Worm (Caenorhabditis elegans): ENCODE results near the gene nlp-63.

The nlp-63 gene

ce11 chrII:10189369-10189768 lies 34.2 kb downstream of the nlp-63 start, which contains the start of gene cdc-25.4:
Gene cdc-25.4 (minus strand): TSS chrII:10189469.
- TF ChIP-seq ztf-29 (GFP tag; IDR thresholded peaks at IDR 0.05) = no peak
- no peak for TF ChIP-seq klf-2 (GFP tag; conservative IDR thresholded peaks at IDR 0.05)
- no peak for TF ChIP-seq T22C8.4 (GFP tag; IDR thresholded peaks at IDR 0.05)
- TF ChIP-seq med-1 (GFP tag; optimal IDR thresholded peaks at IDR 0.05; ENCODE audit: insufficient read depth) = no peak

- TF ChIP-seq T22C8.4 (GFP tag; IDR thresholded peaks at IDR 0.05) (no peak), ztf-29 (GFP tag; IDR thresholded peaks at IDR 0.05) (no peak), tab-1 (GFP tag; IDR thresholded peaks at IDR 0.05) (no peak), med-1 (GFP tag; optimal IDR thresholded peaks at IDR 0.05; ENCODE audit: insufficient read depth) (no peak), ref-1 (GFP tag; conservative IDR thresholded peaks at IDR 0.05) (no peak), klf-2 (GFP tag; conservative IDR thresholded peaks at IDR 0.05) (no peak), cog-1 (tag; optimal IDR thresholded peaks at IDR 0.05) (no peak), ztf-23 (GFP tag; IDR thresholded peaks at IDR 0.05) (no peak), flt-1 (GFP tag; IDR thresholded peaks at IDR 0.05) (no peak)
Observed at ce11 chrII:10192207-10192606, 37.0 kb downstream of the nlp-63 start, which contains the start of gene R05H5.7. Gene R05H5.7 (plus strand): TSS chrII:10192507.

- TF ChIP-seq T22C8.4 (GFP tag; IDR thresholded peaks at IDR 0.05) = no peak
- TF ChIP-seq ref-1 (GFP tag; conservative IDR thresholded peaks at IDR 0.05) = no peak
- no peak for TF ChIP-seq cog-1 (tag; optimal IDR thresholded peaks at IDR 0.05)
- TF ChIP-seq ztf-29 (GFP tag; IDR thresholded peaks at IDR 0.05) = no peak
- no peak for TF ChIP-seq ztf-23 (GFP tag; IDR thresholded peaks at IDR 0.05)
- no peak for TF ChIP-seq med-1 (GFP tag; optimal IDR thresholded peaks at IDR 0.05; ENCODE audit: insufficient read depth)
- TF ChIP-seq klf-2 (GFP tag; conservative IDR thresholded peaks at IDR 0.05) = no peak
- TF ChIP-seq tab-1 (GFP tag; IDR thresholded peaks at IDR 0.05) = no peak
- TF ChIP-seq flt-1 (GFP tag; IDR thresholded peaks at IDR 0.05) = no peak
Observed at ce11 chrII:10194605-10195004, 39.4 kb downstream of the nlp-63 start, which contains the start of gene srb-6. Gene srb-6 (plus strand): TSS chrII:10194905.

- TF ChIP-seq ztf-23 (GFP tag; IDR thresholded peaks at IDR 0.05) (no peak), ref-1 (GFP tag; conservative IDR thresholded peaks at IDR 0.05) (no peak), tab-1 (GFP tag; IDR thresholded peaks at IDR 0.05) (no peak), flt-1 (GFP tag; IDR thresholded peaks at IDR 0.05) (no peak), cog-1 (tag; optimal IDR thresholded peaks at IDR 0.05) (no peak), klf-2 (GFP tag; conservative IDR thresholded peaks at IDR 0.05) (no peak), med-1 (GFP tag; optimal IDR thresholded peaks at IDR 0.05; ENCODE audit: insufficient read depth) (no peak), T22C8.4 (GFP tag; IDR thresholded peaks at IDR 0.05) (no peak), ztf-29 (GFP tag; IDR thresholded peaks at IDR 0.05) (no peak)
Observed at ce11 chrII:10197091-10197675, 42.0 kb downstream of the nlp-63 start, which contains the start of gene R05H5.3. Gene R05H5.3 (plus strand): TSS chrII:10197625.

- TF ChIP-seq tab-1 (GFP tag; IDR thresholded peaks at IDR 0.05) (no peak), ztf-23 (GFP tag; IDR thresholded peaks at IDR 0.05) (no peak), med-1 (GFP tag; optimal IDR thresholded peaks at IDR 0.05; ENCODE audit: insufficient read depth) (no peak), ref-1 (GFP tag; conservative IDR thresholded peaks at IDR 0.05) (no peak), ztf-29 (GFP tag; IDR thresholded peaks at IDR 0.05) (no peak), klf-2 (GFP tag; conservative IDR thresholded peaks at IDR 0.05) (no peak), T22C8.4 (GFP tag; IDR thresholded peaks at IDR 0.05) (no peak), flt-1 (GFP tag; IDR thresholded peaks at IDR 0.05) (no peak), cog-1 (tag; optimal IDR thresholded peaks at IDR 0.05) (no peak)
Observed at ce11 chrII:10198486-10198885, 43.3 kb downstream of the nlp-63 start.

ce11 chrII:10199906-10200305 lies 44.7 kb downstream of the nlp-63 start, which contains the start of gene R05H5.4:
Gene R05H5.4 (minus strand): TSS chrII:10200006.
- no peak for TF ChIP-seq T22C8.4 (GFP tag; IDR thresholded peaks at IDR 0.05)
- no peak for TF ChIP-seq flt-1 (GFP tag; IDR thresholded peaks at IDR 0.05)
- no peak for TF ChIP-seq ztf-29 (GFP tag; IDR thresholded peaks at IDR 0.05)
- TF ChIP-seq med-1 (GFP tag; optimal IDR thresholded peaks at IDR 0.05; ENCODE audit: insufficient read depth) = no peak
- TF ChIP-seq tab-1 (GFP tag; IDR thresholded peaks at IDR 0.05) = no peak
- no peak for TF ChIP-seq ztf-23 (GFP tag; IDR thresholded peaks at IDR 0.05)
- no peak for TF ChIP-seq ref-1 (GFP tag; conservative IDR thresholded peaks at IDR 0.05)
- TF ChIP-seq cog-1 (tag; optimal IDR thresholded peaks at IDR 0.05) = no peak
- TF ChIP-seq klf-2 (GFP tag; conservative IDR thresholded peaks at IDR 0.05) = no peak

ce11 chrII:10200759-10201158 lies 45.6 kb downstream of the nlp-63 start, which contains the start of gene arv-1:
Gene arv-1 (minus strand): TSS chrII:10200823.
- TF ChIP-seq cog-1 (tag; optimal IDR thresholded peaks at IDR 0.05) (peak; percentile 18), ztf-23 (GFP tag; IDR thresholded peaks at IDR 0.05) (0 out of 2 replicates have a peak, but pooled peaks have one; percentile 38), ref-1 (GFP tag; conservative IDR thresholded peaks at IDR 0.05) (no peak), tab-1 (GFP tag; IDR thresholded peaks at IDR 0.05) (no peak), klf-2 (GFP tag; conservative IDR thresholded peaks at IDR 0.05) (no peak), T22C8.4 (GFP tag; IDR thresholded peaks at IDR 0.05) (no peak), ztf-29 (GFP tag; IDR thresholded peaks at IDR 0.05) (no peak), med-1 (GFP tag; optimal IDR thresholded peaks at IDR 0.05; ENCODE audit: insufficient read depth) (no peak), flt-1 (GFP tag; IDR thresholded peaks at IDR 0.05) (peak; percentile 38; the same call in 1 of the 2 replicates)

- TF ChIP-seq klf-2 (GFP tag; conservative IDR thresholded peaks at IDR 0.05) (0 out of 2 replicates have a peak, but pooled peaks have one; percentile 26), cog-1 (tag; optimal IDR thresholded peaks at IDR 0.05) (peak; percentile 54), flt-1 (GFP tag; IDR thresholded peaks at IDR 0.05) (no peak)
Observed at ce11 chrII:10202275-10202674, 47.1 kb downstream of the nlp-63 start.

ce11 chrII:10203067-10203466 lies 47.9 kb downstream of the nlp-63 start:
- TF ChIP-seq ztf-29 (GFP tag; IDR thresholded peaks at IDR 0.05) = no peak
- TF ChIP-seq klf-2 (GFP tag; conservative IDR thresholded peaks at IDR 0.05) = no peak
- no peak for TF ChIP-seq flt-1 (GFP tag; IDR thresholded peaks at IDR 0.05)
- no peak for TF ChIP-seq med-1 (GFP tag; optimal IDR thresholded peaks at IDR 0.05; ENCODE audit: insufficient read depth)
- TF ChIP-seq ztf-23 (GFP tag; IDR thresholded peaks at IDR 0.05) = no peak
- TF ChIP-seq cog-1 (tag; optimal IDR thresholded peaks at IDR 0.05) = no peak
- TF ChIP-seq ref-1 (GFP tag; conservative IDR thresholded peaks at IDR 0.05) = no peak
- no peak for TF ChIP-seq tab-1 (GFP tag; IDR thresholded peaks at IDR 0.05)
- TF ChIP-seq T22C8.4 (GFP tag; IDR thresholded peaks at IDR 0.05) = no peak

Measured in whole organism, midembryonic.